Worm (Caenorhabditis elegans): ENCODE data around the gene K03H6.5.

ce11 chrIV:1561884-1562283 lies 25.7 kb upstream of the K03H6.5 start, which contains the start of gene hpo-6:
- no peak for TF ChIP-seq lsy-2 (tag; optimal IDR thresholded peaks at IDR 0.05)
- TF ChIP-seq ZK546.5 (tag; optimal IDR thresholded peaks at IDR 0.05), result no peak
- no peak for TF ChIP-seq R02D3.7 (tag; optimal IDR thresholded peaks at IDR 0.05)
- TF ChIP-seq aly-2 (tag; optimal IDR thresholded peaks at IDR 0.05), result no peak

Measured in whole organism, L2 larva.